Worm (Caenorhabditis elegans): ENCODE data around the gene far-1.

The far-1 gene

ce11 chrIII:9060267-9060666, 20.7 kb downstream of the far-1 start (continued):
- TF ChIP-seq ceh-40 (GFP tag; IDR thresholded peaks at IDR 0.05): no peak
- no peak for TF ChIP-seq lin-35 (GFP tag; optimal IDR thresholded peaks at IDR 0.05)
- TF ChIP-seq F39B2.1 (GFP tag; IDR thresholded peaks at IDR 0.05): no peak
- TF ChIP-seq madf-10 (tag; optimal IDR thresholded peaks at IDR 0.05): peak; percentile 57
- no peak for TF ChIP-seq F23B12.7 (tag; optimal IDR thresholded peaks at IDR 0.05; ENCODE audit: insufficient read depth)
- no peak for TF ChIP-seq madf-8 (GFP tag; conservative IDR thresholded peaks at IDR 0.05)
- TF ChIP-seq hrde-1 (tag; optimal IDR thresholded peaks at IDR 0.05; ENCODE audit: borderline replicate concordance): peak; percentile 78
- TF ChIP-seq pha-4 (tag; optimal IDR thresholded peaks at IDR 0.05): no peak

DNA sequence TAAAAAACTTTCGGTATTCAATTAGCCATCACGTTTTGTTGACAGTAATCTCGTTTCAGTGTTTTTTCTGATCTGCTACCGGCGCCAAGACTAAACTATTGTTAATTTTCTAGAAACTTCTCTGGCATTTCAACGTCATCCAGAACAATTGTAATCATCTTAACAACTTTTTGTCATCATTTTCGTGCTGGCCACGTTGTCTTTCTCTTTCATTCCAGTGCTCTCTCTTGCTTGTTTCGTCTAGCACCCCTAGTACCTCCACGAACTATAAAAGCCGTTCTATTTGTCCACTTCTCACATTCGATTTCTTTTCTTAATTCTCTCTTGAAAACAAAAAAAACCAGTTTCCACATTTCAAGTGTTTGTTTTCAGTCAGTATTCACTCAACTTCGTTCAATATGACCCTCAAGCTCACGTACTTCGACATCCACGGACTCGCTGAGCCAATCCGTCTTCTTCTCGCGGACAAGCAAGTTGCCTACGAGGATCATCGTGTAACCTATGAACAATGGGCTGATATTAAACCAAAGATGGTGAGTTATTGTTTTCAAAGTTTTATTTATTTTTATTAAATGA, 21.9 kb downstream of the far-1 start, which contains the start of gene gst-1:
Gene gst-1, plus strand, starts transcription at position 373 of the 576 bp plus-strand sequence.
- TF ChIP-seq hrde-1 (tag; optimal IDR thresholded peaks at IDR 0.05; ENCODE audit: borderline replicate concordance) (no peak), aptf-3 (GFP tag; IDR thresholded peaks at IDR 0.05) (no peak), let-607 (tag; optimal IDR thresholded peaks at IDR 0.05) (peak; percentile 58 to 87), sdz-38 (tag; optimal IDR thresholded peaks at IDR 0.05) (no peak), mcd-1 (GFP tag; IDR thresholded peaks at IDR 0.05) (no peak), Y95B8A.8 (GFP tag; IDR thresholded peaks at IDR 0.05) (no peak), F10E7.11 (tag; optimal IDR thresholded peaks at IDR 0.05) (no peak), madf-6 (GFP tag; IDR thresholded peaks at IDR 0.05) (peak; percentile 20; the same call in 1 of the 2 replicates), lsy-27 (tag; optimal IDR thresholded peaks at IDR 0.05; ENCODE audit: borderline replicate concordance, insufficient read depth) (no peak), ztf-22 (GFP tag; optimal IDR thresholded peaks at IDR 0.05) (peak; percentile 35), mes-4 (tag; optimal IDR thresholded peaks at IDR 0.05) (no peak), repo-1 (tag; optimal IDR thresholded peaks at IDR 0.05) (no peak), hlh-12 (tag; optimal IDR thresholded peaks at IDR 0.05) (no peak), nhr-179 (tag; optimal IDR thresholded peaks at IDR 0.05) (no peak), B0019.2 (GFP tag; conservative IDR thresholded peaks at IDR 0.05) (no peak), snpc-1.1 (tag; optimal IDR thresholded peaks at IDR 0.05; ENCODE audit: insufficient read depth) (no peak), ceh-27 (GFP tag; optimal IDR thresholded peaks at IDR 0.05) (peak; percentile 2), ztf-18 (tag; optimal IDR thresholded peaks at IDR 0.05) (peak; percentile 31), C17E4.6 (GFP tag; IDR thresholded peaks at IDR 0.05) (0 out of 2 replicates have a peak, but pooled peaks have one; percentile 29), hmg-1.2 (GFP tag; IDR thresholded peaks at IDR 0.05) (no peak), F57A8.1 (GFP tag; optimal IDR thresholded peaks at IDR 0.05) (no peak), lin-26 (GFP tag; IDR thresholded peaks at IDR 0.05) (no peak), akir-1 (GFP tag; optimal IDR thresholded peaks at IDR 0.05) (no peak), attf-6 (GFP tag; IDR thresholded peaks at IDR 0.05) (no peak), xnd-1 (tag; optimal IDR thresholded peaks at IDR 0.05) (peak; percentile 2), hsf-1 (GFP tag; IDR thresholded peaks at IDR 0.05) (peak; percentile 92), lir-1 (GFP tag; conservative IDR thresholded peaks at IDR 0.05) (no peak), ceh-91 (GFP tag; IDR thresholded peaks at IDR 0.05) (no peak), Y53G8AR.9 (GFP tag; conservative IDR thresholded peaks at IDR 0.05) (no peak), efl-1 (GFP tag; optimal IDR thresholded peaks at IDR 0.05) (peak; percentile 10), lsl-1 (GFP tag; optimal IDR thresholded peaks at IDR 0.05) (peak; percentile 28), lin-54 (GFP tag; optimal IDR thresholded peaks at IDR 0.05) (peak; percentile 13), mxl-1 (tag; optimal IDR thresholded peaks at IDR 0.05) (no peak), madf-8 (GFP tag; conservative IDR thresholded peaks at IDR 0.05) (no peak), let-526 (GFP tag; IDR thresholded peaks at IDR 0.05) (no peak), cebp-1 (GFP tag; IDR thresholded peaks at IDR 0.05) (no peak), cebp-1 (tag; optimal IDR thresholded peaks at IDR 0.05) (peak; percentile 26), chd-7 (tag; optimal IDR thresholded peaks at IDR 0.05) (no peak), atf-7 (tag; optimal IDR thresholded peaks at IDR 0.05) (peak; percentile 46), nfya-2 (GFP tag; IDR thresholded peaks at IDR 0.05) (no peak)
